Fruit fly (Drosophila melanogaster) whole organism, embryonic: ENCODE measurements around the gene Ubi-p5E.

Experiments
- Aef1 ChIP-seq: fragments of 200-800 bp; sonication (Bioruptor generic); IDR thresholded peaks from 3 replicates; pipeline ENCODE4 v1.3.6; 2022; ENCODE audit warnings: missing biosample characterization, missing genetic modification characterization
- Awh ChIP-seq: fragments of 200-800 bp; sonication (Bioruptor generic); IDR thresholded peaks from 2 replicates; pipeline ENCODE4, ENCODE4 v1.3.6; 2022; ENCODE audit warnings: missing biosample characterization, missing genetic modification characterization
- Bgb ChIP-seq: fragments of 200-800 bp; sonication (Bioruptor generic); IDR thresholded peaks from 2 replicates; pipeline ENCODE4 v1.3.6; 2022; ENCODE audit warnings: missing biosample characterization, missing genetic modification characterization; ENCODE audit not compliant: partially characterized antibody
- CG10366 ChIP-seq: fragments of 200-800 bp; sonication (Bioruptor generic); IDR thresholded peaks from 2 replicates; pipeline ENCODE4 v1.3.6; 2022; ENCODE audit warnings: missing biosample characterization, missing genetic modification characterization
- CG10959 ChIP-seq: fragments of 200-800 bp; sonication (Bioruptor generic); IDR thresholded peaks from 2 replicates; pipeline ENCODE4 v1.3.6; 2022; ENCODE audit warnings: missing biosample characterization, missing genetic modification characterization
- CG10979 ChIP-seq: fragments of 200-800 bp; sonication (Bioruptor generic); optimal IDR thresholded peaks from 2 replicates; lab custom pipeline; 2018; ENCODE audit warnings: missing biosample characterization, mild to moderate bottlenecking, missing genetic modification characterization, moderate library complexity
- CG12236 ChIP-seq: fragments of 200-800 bp; sonication (Bioruptor generic); optimal IDR thresholded peaks from 2 replicates; lab custom pipeline; 2016; ENCODE audit warnings: missing biosample characterization, missing genetic modification characterization
- CG12391 ChIP-seq: fragments of 200-800 bp; sonication (Bioruptor generic); optimal IDR thresholded peaks from 3 replicates; lab custom pipeline; 2018; ENCODE audit warnings: missing biosample characterization, mild to moderate bottlenecking, missing genetic modification characterization, moderate library complexity
- CG13287 ChIP-seq: fragments of 200-800 bp; sonication (Bioruptor generic); IDR thresholded peaks from 2 replicates; pipeline ENCODE4 v1.3.6; 2022; ENCODE audit warnings: missing biosample characterization, missing genetic modification characterization; ENCODE audit not compliant: partially characterized antibody
- CG14050 ChIP-seq: fragments of 200-800 bp; sonication (Bioruptor generic); IDR thresholded peaks from 3 replicates; pipeline ENCODE4 v1.3.6; 2022; ENCODE audit warnings: missing biosample characterization, missing genetic modification characterization
- CG17385 ChIP-seq: fragments of 200-800 bp; sonication (Bioruptor generic); optimal IDR thresholded peaks from 3 replicates; lab custom pipeline; 2018; ENCODE audit warnings: missing biosample characterization, mild to moderate bottlenecking, missing genetic modification characterization
- CG18011 ChIP-seq: fragments of 200-800 bp; sonication (Bioruptor generic); optimal IDR thresholded peaks from 2 replicates; lab custom pipeline; 2017; ENCODE audit warnings: missing biosample characterization, missing genetic modification characterization, mild to moderate bottlenecking, moderate library complexity, missing genotype
- CG2129 ChIP-seq: fragments of 200-800 bp; sonication (Bioruptor generic); IDR thresholded peaks from 2 replicates; pipeline ENCODE4 v1.3.6; 2022; ENCODE audit warnings: missing biosample characterization, missing genetic modification characterization; ENCODE audit not compliant: partially characterized antibody
- CG30020 ChIP-seq: fragments of 200-800 bp; optimal IDR thresholded peaks from 2 replicates; lab custom pipeline; 2019; ENCODE audit warnings: missing biosample characterization, mild to moderate bottlenecking, missing genetic modification characterization, moderate library complexity
- CG32767 ChIP-seq: fragments of 200-800 bp; sonication (Bioruptor generic); IDR thresholded peaks from 2 replicates; pipeline ENCODE4 v1.3.6; 2022; ENCODE audit warnings: missing biosample characterization, missing genetic modification characterization
- CG32772 ChIP-seq: fragments of 200-800 bp; sonication (Bioruptor generic); IDR thresholded peaks from 2 replicates; pipeline ENCODE4 v1.3.6; 2022; ENCODE audit warnings: missing biosample characterization, missing genetic modification characterization
- CG3407 ChIP-seq: fragments of 200-800 bp; sonication (Bioruptor generic); optimal IDR thresholded peaks from 2 replicates; lab custom pipeline; 2018; ENCODE audit warnings: missing biosample characterization, mild to moderate bottlenecking, missing genetic modification characterization
- CG34422 ChIP-seq: fragments of 200-800 bp; sonication (Bioruptor generic); IDR thresholded peaks from 3 replicates; pipeline ENCODE4 v1.3.6; 2022; ENCODE audit warnings: missing biosample characterization, missing genetic modification characterization
- CG7745 ChIP-seq: fragments of 200-800 bp; sonication (Bioruptor generic); optimal IDR thresholded peaks from 2 replicates; lab custom pipeline; 2018; ENCODE audit warnings: missing biosample characterization, mild to moderate bottlenecking, missing genetic modification characterization, moderate library complexity
- CG7786 ChIP-seq: fragments of 200-800 bp; sonication (Bioruptor generic); optimal IDR thresholded peaks from 2 replicates; lab custom pipeline; 2016; ENCODE audit warnings: missing biosample characterization, missing genetic modification characterization
- CG7987 ChIP-seq: fragments of 200-800 bp; sonication (Bioruptor generic); optimal IDR thresholded peaks from 2 replicates; lab custom pipeline; 2018; ENCODE audit warnings: missing biosample characterization, mild to moderate bottlenecking, missing genetic modification characterization, moderate library complexity
- CG8478 ChIP-seq: fragments of >200 bp; optimal IDR thresholded peaks from 2 replicates; lab custom pipeline; 2018
- CG9727 ChIP-seq: fragments of 200-800 bp; sonication (Bioruptor generic); optimal IDR thresholded peaks from 3 replicates; lab custom pipeline; 2017; ENCODE audit warnings: missing biosample characterization, mild to moderate bottlenecking, missing genetic modification characterization
- CG9932 ChIP-seq: fragments of 200-800 bp; sonication (Bioruptor generic); IDR thresholded peaks from 2 replicates; pipeline ENCODE4 v1.3.6; 2022; ENCODE audit warnings: missing biosample characterization, missing genetic modification characterization
- Ets65A ChIP-seq: fragments of 200-800 bp; sonication (Bioruptor generic); peaks from one replicate; lab custom pipeline; 2016; ENCODE audit warnings: missing biosample characterization, missing genetic modification characterization
- Hr51 ChIP-seq, 2 experiments: fragments of 200-800 bp; sonication (Bioruptor generic); optimal IDR thresholded peaks; 2 replicates in 1 of 2; 3 replicates in 1 of 2; lab custom pipeline; 2016 to 2018; ENCODE audit warnings: missing biosample characterization in 2 of 2, missing genetic modification characterization in 2 of 2, mild to moderate bottlenecking in 1 of 2, moderate library complexity in 1 of 2
- Kr ChIP-seq: fragments of 200-800 bp; sonication (Bioruptor generic); optimal IDR thresholded peaks from 2 replicates; lab custom pipeline; 2017; ENCODE audit warnings: missing biosample characterization, mild to moderate bottlenecking, missing genetic modification characterization
- MTF-1 ChIP-seq: fragments of 200-800 bp; sonication (Bioruptor generic); optimal IDR thresholded peaks from 2 replicates; lab custom pipeline; 2018; ENCODE audit warnings: missing biosample characterization, mild to moderate bottlenecking, missing genetic modification characterization, borderline replicate concordance
- Mad ChIP-seq: fragments of 200-800 bp; sonication (Bioruptor generic); optimal IDR thresholded peaks from 2 replicates; lab custom pipeline; 2016; ENCODE audit warnings: missing biosample characterization, missing genetic modification characterization
- Oaz ChIP-seq: fragments of 200-800 bp; sonication (Bioruptor generic); IDR thresholded peaks from 2 replicates; pipeline ENCODE4 v1.3.6; 2022; ENCODE audit warnings: missing biosample characterization, missing genetic modification characterization
- Rx ChIP-seq: fragments of 200-800 bp; sonication (Bioruptor generic); IDR thresholded peaks from 2 replicates; pipeline ENCODE4 v1.3.6; 2022; ENCODE audit warnings: missing biosample characterization, missing genetic modification characterization
- Sox100B ChIP-seq: fragments of 200-800 bp; sonication (Bioruptor generic); optimal IDR thresholded peaks from 3 replicates; lab custom pipeline; 2018; ENCODE audit warnings: missing biosample characterization, mild to moderate bottlenecking, missing genetic modification characterization
- YL-1 ChIP-seq: fragments of 200-800 bp; sonication (Bioruptor generic); optimal IDR thresholded peaks from 3 replicates; lab custom pipeline; 2017; ENCODE audit warnings: missing biosample characterization, mild to moderate bottlenecking, missing genetic modification characterization
- ap ChIP-seq: fragments of 200-800 bp; sonication (Bioruptor generic); IDR thresholded peaks from 2 replicates; pipeline ENCODE4 v1.3.6; 2022; ENCODE audit warnings: missing biosample characterization, missing genetic modification characterization
- ash1 ChIP-seq: fragments of 200-800 bp; sonication (Bioruptor generic); optimal IDR thresholded peaks from 2 replicates; lab custom pipeline; 2018; ENCODE audit warnings: missing biosample characterization, mild to moderate bottlenecking, missing genetic modification characterization
- br ChIP-seq: fragments of >200 bp; optimal IDR thresholded peaks from 2 replicates; lab custom pipeline; 2017
- bsh ChIP-seq, 2 experiments: fragments of 200-800 bp; sonication (Bioruptor generic); optimal IDR thresholded peaks; 2 replicates each; lab custom pipeline; 2017 to 2018; ENCODE audit warnings: mild to moderate bottlenecking in 2 of 2, missing biosample characterization in 2 of 2, missing genetic modification characterization in 2 of 2, moderate library complexity in 1 of 2
- chif ChIP-seq, 2 experiments: fragments of 200-800 bp; sonication (Bioruptor generic); optimal IDR thresholded peaks; 3 replicates each; lab custom pipeline; 2016; ENCODE audit warnings: missing biosample characterization in 2 of 2, missing genetic modification characterization in 2 of 2
- fd96Cb ChIP-seq: fragments of 200-800 bp; sonication (Bioruptor generic); optimal IDR thresholded peaks from 2 replicates; lab custom pipeline; 2018; ENCODE audit warnings: missing biosample characterization, mild to moderate bottlenecking, missing genetic modification characterization, moderate library complexity
- gem ChIP-seq: fragments of 200-800 bp; sonication (Bioruptor generic); optimal IDR thresholded peaks from 2 replicates; lab custom pipeline; 2019; ENCODE audit warnings: missing biosample characterization, mild to moderate bottlenecking, missing genetic modification characterization, moderate library complexity
- gsb ChIP-seq: fragments of 200-800 bp; sonication (Bioruptor generic); IDR thresholded peaks from 2 replicates; pipeline ENCODE4 v1.3.6; 2022; ENCODE audit warnings: missing biosample characterization, missing genetic modification characterization
- gsb-n ChIP-seq: fragments of 200-800 bp; sonication (Bioruptor generic); optimal IDR thresholded peaks from 3 replicates; lab custom pipeline; 2018; ENCODE audit warnings: missing biosample characterization, mild to moderate bottlenecking, missing genetic modification characterization
- ind ChIP-seq: fragments of 200-800 bp; sonication (Bioruptor generic); optimal IDR thresholded peaks from 3 replicates; lab custom pipeline; 2016; ENCODE audit warnings: missing biosample characterization, missing genetic modification characterization
- lbe ChIP-seq: fragments of 200-800 bp; sonication (Bioruptor generic); optimal IDR thresholded peaks from 2 replicates; lab custom pipeline; 2016; ENCODE audit warnings: missing biosample characterization, mild to moderate bottlenecking, missing genetic modification characterization
- pan ChIP-seq, 4 experiments: fragments of >200 bp in 3 of 4; fragments of 200-800 bp in 1 of 4; sonication (Bioruptor generic) in 1 of 4; optimal IDR thresholded peaks in 3 of 4; IDR thresholded peaks in 1 of 4; 2 replicates each; pipeline versions ENCODE4 v1.3.6 to Lab custom; 2017 to 2022; ENCODE audit warnings: missing biosample characterization in 2 of 4, missing genetic modification characterization in 2 of 4, mixed read lengths in 1 of 4
- pfk ChIP-seq: fragments of 200-800 bp; sonication (Bioruptor generic); optimal IDR thresholded peaks from 2 replicates; lab custom pipeline; 2018; ENCODE audit warnings: missing biosample characterization, mild to moderate bottlenecking, missing genetic modification characterization, moderate library complexity
- pum ChIP-seq: fragments of 200-800 bp; sonication (Bioruptor generic); optimal IDR thresholded peaks from 2 replicates; lab custom pipeline; 2016; ENCODE audit warnings: missing biosample characterization, missing genetic modification characterization
- run ChIP-seq: fragments of 200-800 bp; sonication (Bioruptor generic); optimal IDR thresholded peaks from 3 replicates; lab custom pipeline; 2018; ENCODE audit warnings: missing biosample characterization, mild to moderate bottlenecking, missing genetic modification characterization
- slp2 ChIP-seq: fragments of 200-800 bp; sonication (Bioruptor generic); optimal IDR thresholded peaks from 2 replicates; lab custom pipeline; 2016; ENCODE audit warnings: missing biosample characterization, missing genetic modification characterization
- sug ChIP-seq: fragments of 200-800 bp; optimal IDR thresholded peaks from 2 replicates; lab custom pipeline; 2019; ENCODE audit warnings: missing biosample characterization, mild to moderate bottlenecking, missing genetic modification characterization, moderate library complexity
- toy ChIP-seq: fragments of 200-800 bp; sonication (Bioruptor generic); IDR thresholded peaks from 2 replicates; pipeline ENCODE4 v1.3.6; 2022; ENCODE audit warnings: missing biosample characterization, missing genetic modification characterization

Gene Ubi-p5E

DNA sequence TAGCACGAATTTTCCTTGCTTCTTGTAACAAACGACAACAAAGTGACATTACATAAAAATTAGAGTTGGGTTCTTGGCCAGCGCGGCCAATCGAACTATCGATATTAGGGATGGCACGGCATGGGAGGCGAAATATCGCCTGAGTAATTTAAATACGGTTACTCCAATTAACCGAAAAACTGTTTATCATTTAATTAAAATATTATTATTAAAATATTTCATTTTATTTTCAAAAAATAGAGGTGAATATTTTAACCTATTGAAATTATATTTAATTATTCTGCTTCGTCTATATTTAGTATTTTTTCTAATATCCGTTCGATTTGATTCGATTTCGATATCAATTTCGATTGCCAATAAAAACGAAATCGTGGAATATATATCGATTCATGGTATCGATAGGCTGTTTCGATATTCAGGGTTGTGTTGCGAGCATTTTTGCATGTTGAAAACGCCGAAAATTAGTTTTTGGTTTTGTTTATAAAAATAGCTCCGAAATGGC lies 24.0 kb downstream of the Ubi-p5E start, which contains the start of the genes Rbcn-3A and Spx (continued):
- TF ChIP-seq MTF-1 (GFP tag; lab: Kevin White, UChicago) (no peak), CG30020 (peak; percentile 32), Oaz (no peak), CG2129 (peak; percentile 82), CG12236 (GFP tag; lab: Kevin White, UChicago) (no peak), CG10959 (GFP tag; lab: Robert Waterston, UW) (no peak), Kr (GFP tag; lab: Kevin White, UChicago) (no peak), CG13287 (GFP tag; lab: Robert Waterston, UW) (peak; percentile 87), pan (optimal IDR thresholded peaks at IDR 0.05; lab: Kevin White, UChicago) (no peak), pan (GFP tag; optimal IDR thresholded peaks at IDR 0.05 in 1 of 2, IDR thresholded peaks at IDR 0.05 in 1 of 2) (peak in 1 of 2 experiments; percentile 7), slp2 (no peak), chif (GFP tag; optimal IDR thresholded peaks at IDR 0.05; lab: Kevin White, UChicago) (no peak), CG10366 (GFP tag; lab: Robert Waterston, UW) (no peak), pum (GFP tag; lab: Kevin White, UChicago) (no peak), gem (tag; lab: Kevin White, UChicago) (peak; percentile 61), lbe (GFP tag; lab: Kevin White, UChicago) (peak; percentile 24), Ets65A (peak; percentile 9), CG18011 (GFP tag; lab: Kevin White, UChicago) (no peak), ind (GFP tag; lab: Kevin White, UChicago) (peak; percentile 32), CG9727 (GFP tag; lab: Kevin White, UChicago) (peak; percentile 32), run (no peak), br (lab: Kevin White, UChicago) (no peak), CG7745 (tag; lab: Kevin White, UChicago) (no peak), CG3407 (GFP tag; lab: Kevin White, UChicago) (no peak), Rx (GFP tag; lab: Robert Waterston, UW) (no peak), CG17385 (GFP tag; lab: Kevin White, UChicago) (no peak), Awh (GFP tag; lab: Robert Waterston, UW) (no peak), fd96Cb (tag; lab: Kevin White, UChicago) (no peak), toy (GFP tag; lab: Robert Waterston, UW) (no peak), pfk (GFP tag; lab: Kevin White, UChicago) (no peak), CG32772 (GFP tag; lab: Robert Waterston, UW) (no peak), Sox100B (GFP tag; lab: Kevin White, UChicago) (peak; percentile 5), CG7987 (GFP tag; lab: Kevin White, UChicago) (no peak), Bgb (GFP tag; lab: Robert Waterston, UW) (peak; percentile 80), ap (no peak), gsb-n (tag; lab: Kevin White, UChicago) (no peak), CG9932 (GFP tag; lab: Robert Waterston, UW) (peak; percentile 63), CG12391 (tag; lab: Kevin White, UChicago) (peak; percentile 68), CG8478 (lab: Kevin White, UChicago) (no peak), CG14050 (GFP tag; lab: Robert Waterston, UW) (no peak), CG32767 (GFP tag; lab: Robert Waterston, UW) (0 out of 2 replicates have a peak, but pooled peaks have one; percentile 12), CG34422 (GFP tag; lab: Robert Waterston, UW) (peak; percentile 35; the same call in 1 of the 3 replicates), ash1 (GFP tag; lab: Kevin White, UChicago) (no peak), CG10979 (tag; lab: Kevin White, UChicago) (peak; percentile 2), YL-1 (GFP tag; lab: Kevin White, UChicago) (peak; percentile 45), Aef1 (GFP tag; lab: Robert Waterston, UW) (no peak), gsb (no peak), Mad (GFP tag; lab: Kevin White, UChicago) (no peak), bsh (GFP tag; optimal IDR thresholded peaks at IDR 0.05; lab: Kevin White, UChicago) (no peak), Hr51 (GFP tag; optimal IDR thresholded peaks at IDR 0.05; lab: Kevin White, UChicago) (peak in 1 of 2 experiments; percentile 35), sug (tag; lab: Kevin White, UChicago) (peak; percentile 33), CG7786 (no peak)
